Worm (Caenorhabditis elegans): ENCODE data around the gene col-161.

The col-161 gene

DNA sequence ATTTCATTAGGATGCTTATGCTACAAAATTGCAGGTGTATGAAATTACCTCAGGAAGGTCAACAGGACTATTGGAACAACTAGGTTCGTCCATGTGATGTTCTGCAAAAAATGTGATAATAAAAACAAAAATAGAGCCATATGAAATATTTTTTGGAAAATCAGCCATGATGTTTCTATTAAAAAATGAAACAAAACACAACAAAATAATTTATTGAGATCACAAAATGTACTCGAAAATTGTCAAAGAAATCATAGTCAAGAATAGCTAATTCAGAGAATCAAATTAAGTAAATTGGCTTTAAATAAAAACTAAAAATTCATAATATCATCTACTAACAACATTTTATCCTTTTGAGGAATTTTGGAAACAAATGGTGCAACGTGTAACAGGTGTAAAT, 13.1 kb upstream of the col-161 start, which contains the start of gene nhr-129:
nhr-129 (minus strand) TSS at position 101 of the 400 bp plus-strand sequence.
- TF ChIP-seq pag-3 (tag; optimal IDR thresholded peaks at IDR 0.05; ENCODE audit: borderline replicate concordance, insufficient read depth) (no peak), sup-37 (GFP tag; optimal IDR thresholded peaks at IDR 0.05) (no peak), sox-4 (tag; optimal IDR thresholded peaks at IDR 0.05) (no peak), ama-1 (optimal IDR thresholded peaks at IDR 0.05) (no peak), snpc-4 (tag; optimal IDR thresholded peaks at IDR 0.05) (no peak), tlp-1 (tag; optimal IDR thresholded peaks at IDR 0.05) (no peak), egl-13 (tag; optimal IDR thresholded peaks at IDR 0.05) (no peak), unc-62 (GFP tag; optimal IDR thresholded peaks at IDR 0.05) (no peak), aha-1 (tag; optimal IDR thresholded peaks at IDR 0.05) (no peak), nhr-71 (tag; optimal IDR thresholded peaks at IDR 0.05) (no peak), ceh-90 (tag; optimal IDR thresholded peaks at IDR 0.05) (no peak), xbp-1 (tag; optimal IDR thresholded peaks at IDR 0.05) (no peak), nhr-90 (tag; optimal IDR thresholded peaks at IDR 0.05; ENCODE audit: poor library complexity) (no peak), hlh-17 (GFP tag; optimal IDR thresholded peaks at IDR 0.05; ENCODE audit: borderline replicate concordance) (no peak)

DNA sequence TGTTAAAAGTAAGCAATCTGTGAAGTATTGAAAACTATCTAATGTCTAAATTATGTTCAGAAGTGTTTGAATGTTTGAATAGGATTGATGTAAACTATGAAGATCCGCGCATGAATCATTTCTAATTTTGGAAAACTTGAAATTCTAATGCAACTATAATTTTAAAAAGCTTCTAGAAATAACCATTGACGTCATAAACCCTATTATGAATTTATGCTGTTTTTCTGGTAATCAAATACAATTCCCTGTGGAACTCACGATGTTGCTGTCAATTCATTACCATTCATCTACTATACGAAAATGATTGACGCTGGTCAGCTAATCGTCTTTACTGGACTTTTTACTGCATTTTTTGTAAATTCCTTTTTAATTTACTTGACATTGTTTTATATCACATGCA, 9.7 kb upstream of the col-161 start, which contains the start of gene str-37:
str-37 (plus strand) TSS at position 301 of the 400 bp plus-strand sequence.
- no peak for TF ChIP-seq ceh-8 (GFP tag; optimal IDR thresholded peaks at IDR 0.05)

DNA sequence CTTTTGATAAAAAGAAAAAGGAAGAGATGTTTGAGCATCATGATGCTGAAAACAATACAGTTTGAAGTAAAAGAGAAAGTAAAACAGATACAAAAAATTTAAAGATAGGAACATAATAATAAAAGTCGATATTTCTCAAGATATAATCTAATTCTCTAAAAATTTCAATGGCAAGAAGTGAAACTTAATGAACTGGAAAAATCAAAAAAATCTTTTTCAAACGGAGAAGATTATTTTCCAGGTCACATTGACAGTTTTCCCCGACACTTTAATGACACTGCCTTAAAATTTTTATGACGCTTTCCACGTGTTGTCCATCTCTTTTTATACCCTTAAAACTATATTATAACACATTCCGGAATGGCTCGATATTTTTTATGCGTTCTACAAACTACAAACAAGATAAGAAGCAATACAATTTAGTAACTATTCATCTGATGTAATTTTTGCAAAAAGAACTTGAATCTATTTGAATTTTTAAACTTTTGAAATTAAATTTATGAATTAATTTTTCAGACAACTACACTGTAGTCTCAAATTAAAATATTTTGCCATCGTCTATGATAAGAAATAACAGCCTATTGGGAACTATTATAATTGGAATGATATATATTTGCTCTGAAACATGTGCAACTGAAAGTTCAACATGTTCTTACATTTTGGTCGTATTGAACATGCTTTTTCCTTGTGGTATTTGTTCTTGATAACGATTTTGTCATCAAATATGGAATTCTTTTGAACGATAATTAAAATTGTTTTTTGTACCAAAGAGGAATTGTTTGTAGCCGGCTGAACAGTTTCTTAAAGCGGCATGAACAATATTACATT, 7.3 kb upstream of the col-161 start, which contains the start of gene C50B6.7:
C50B6.7 (minus strand) TSS at position 51 of the 828 bp plus-strand sequence.
- TF ChIP-seq ztf-4 (tag; optimal IDR thresholded peaks at IDR 0.05): no peak
- TF ChIP-seq elt-2 (tag; optimal IDR thresholded peaks at IDR 0.05): peak; percentile 17

DNA sequence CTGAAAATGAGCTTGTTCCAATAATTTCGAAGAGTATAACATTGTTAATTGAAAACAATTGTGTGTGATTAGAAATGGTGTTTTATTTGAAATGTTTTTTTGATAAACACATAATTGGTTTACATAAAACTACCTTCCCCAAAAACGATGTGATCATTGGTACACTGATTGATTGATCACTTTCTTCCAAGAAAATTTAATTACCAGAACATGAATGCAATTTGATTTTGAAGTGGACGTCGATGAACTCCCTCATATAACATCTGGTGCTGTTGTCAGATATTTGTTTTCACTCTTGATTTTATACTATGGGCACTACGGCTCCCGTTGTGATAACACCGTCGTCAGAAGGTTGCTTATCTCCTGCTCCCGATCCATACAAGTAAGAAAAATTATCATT, 2.9 kb upstream of the col-161 start, which contains the start of gene srh-15:
srh-15 (plus strand) TSS at position 301 of the 400 bp plus-strand sequence.
- no peak for TF ChIP-seq efl-1 (optimal IDR thresholded peaks at IDR 0.05)
- peak in 1 of 2 experiments; percentile 20 for TF ChIP-seq efl-1 (GFP tag; optimal IDR thresholded peaks at IDR 0.05 in 1 of 2)
- no peak for TF ChIP-seq ceh-90 (tag; optimal IDR thresholded peaks at IDR 0.05)

DNA sequence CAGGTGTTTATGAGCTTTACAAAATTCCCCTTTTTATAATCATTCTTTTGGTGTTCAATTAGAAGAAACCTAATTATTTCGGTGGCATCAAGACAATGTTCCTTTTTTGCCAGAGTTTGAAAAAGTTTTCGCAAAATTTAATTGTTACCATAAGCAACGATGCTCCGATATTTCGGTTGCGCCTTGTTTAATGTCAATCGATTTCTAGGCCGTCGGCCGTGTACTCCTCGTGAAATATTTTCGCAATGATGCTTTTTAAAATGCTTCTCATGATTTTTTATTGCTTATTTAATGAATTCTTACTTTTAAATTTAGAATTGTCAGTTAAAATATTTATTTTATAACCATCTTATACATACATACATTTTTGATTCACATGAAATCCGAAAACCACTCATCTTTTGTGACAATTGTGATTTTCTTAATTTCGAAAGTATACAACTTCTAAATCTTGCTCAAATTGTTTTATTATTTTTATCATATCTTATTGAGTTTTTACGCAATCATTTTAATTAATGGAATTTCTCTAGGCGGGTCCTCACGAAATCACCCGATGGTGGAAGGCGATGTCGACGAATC, 4.7 kb downstream of the col-161 start, which contains the start of gene C50B6.3:
C50B6.3 (plus strand) TSS at position 529 of the 579 bp plus-strand sequence.
- TF ChIP-seq alr-1 (tag; optimal IDR thresholded peaks at IDR 0.05; ENCODE audit: borderline replicate concordance) (no peak), C16A3.4 (tag; optimal IDR thresholded peaks at IDR 0.05) (peak; percentile 83), ama-1 (optimal IDR thresholded peaks at IDR 0.05) (no peak), ceh-82 (tag; optimal IDR thresholded peaks at IDR 0.05) (peak; percentile 71 to 86 (median 84)), nhr-20 (tag; optimal IDR thresholded peaks at IDR 0.05) (peak; percentile 95), mdl-1 (tag; optimal IDR thresholded peaks at IDR 0.05) (peak in 1 of 2 experiments; percentile 58), nhr-84 (tag; optimal IDR thresholded peaks at IDR 0.05) (no peak), lin-35 (GFP tag; optimal IDR thresholded peaks at IDR 0.05) (peak; percentile 85 to 86), lin-39 (tag; optimal IDR thresholded peaks at IDR 0.05) (peak; percentile 64), pax-3 (tag; optimal IDR thresholded peaks at IDR 0.05) (peak; percentile 97), lir-3 (tag; optimal IDR thresholded peaks at IDR 0.05; ENCODE audit: poor library complexity) (peak; percentile 97), Y116A8C.19 (tag; optimal IDR thresholded peaks at IDR 0.05; ENCODE audit: borderline replicate concordance) (peak; percentile 81), unc-30 (tag; optimal IDR thresholded peaks at IDR 0.05) (no peak), zip-4 (GFP tag; optimal IDR thresholded peaks at IDR 0.05) (peak; percentile 66), snpc-4 (tag; optimal IDR thresholded peaks at IDR 0.05) (peak; percentile 66), pqm-1 (tag; optimal IDR thresholded peaks at IDR 0.05) (no peak), grh-1 (GFP tag; IDR thresholded peaks at IDR 0.05) (peak; percentile 82), nhr-19 (GFP tag; conservative IDR thresholded peaks at IDR 0.05) (peak; percentile 93), fkh-8 (tag; optimal IDR thresholded peaks at IDR 0.05) (peak; percentile 78), fkh-4 (tag; optimal IDR thresholded peaks at IDR 0.05; ENCODE audit: borderline replicate concordance) (peak; percentile 97), sox-4 (tag; optimal IDR thresholded peaks at IDR 0.05) (peak; percentile 94), unc-62 (GFP tag; optimal IDR thresholded peaks at IDR 0.05) (no peak), ceh-88 (GFP tag; IDR thresholded peaks at IDR 0.05) (peak; percentile 68; the same call in 1 of the 2 replicates), nhr-90 (tag; optimal IDR thresholded peaks at IDR 0.05; ENCODE audit: poor library complexity) (peak; percentile 93), elt-2 (tag; optimal IDR thresholded peaks at IDR 0.05) (peak; percentile 63), nhr-11 (tag; optimal IDR thresholded peaks at IDR 0.05) (no peak), ceh-90 (tag; optimal IDR thresholded peaks at IDR 0.05) (peak; percentile 91), aly-2 (tag; optimal IDR thresholded peaks at IDR 0.05) (peak; percentile 43)

All from whole organism, L1 larva.